Worm (Caenorhabditis elegans): ENCODE data around the gene nspa-8.

- TF ChIP-seq ceh-79 (tag; optimal IDR thresholded peaks at IDR 0.05) (no peak), aptf-2 (GFP tag; conservative IDR thresholded peaks at IDR 0.05) (no peak), ceh-100 (GFP tag; IDR thresholded peaks at IDR 0.05) (no peak), zfh-2 (GFP tag; conservative IDR thresholded peaks at IDR 0.05) (no peak), madf-8 (GFP tag; conservative IDR thresholded peaks at IDR 0.05) (no peak), ztf-28 (GFP tag; IDR thresholded peaks at IDR 0.05) (no peak), xnd-1 (tag; optimal IDR thresholded peaks at IDR 0.05) (no peak), pha-4 (tag; optimal IDR thresholded peaks at IDR 0.05) (no peak), dox-1 (GFP tag; IDR thresholded peaks at IDR 0.05) (no peak), unc-130 (GFP tag; optimal IDR thresholded peaks at IDR 0.05) (no peak), dpl-1 (GFP tag; optimal IDR thresholded peaks at IDR 0.05) (no peak)
These were observed 14.8 kb upstream of the nspa-8 start for ce11 chrV:14841660-14842059.
